Fruit fly (Drosophila melanogaster): ENCODE measurements around the gene Taf10.
A peak's percentile ranks its signal among the peaks of the same experiment; 100 is the strongest.

The Taf10 gene

DNA sequence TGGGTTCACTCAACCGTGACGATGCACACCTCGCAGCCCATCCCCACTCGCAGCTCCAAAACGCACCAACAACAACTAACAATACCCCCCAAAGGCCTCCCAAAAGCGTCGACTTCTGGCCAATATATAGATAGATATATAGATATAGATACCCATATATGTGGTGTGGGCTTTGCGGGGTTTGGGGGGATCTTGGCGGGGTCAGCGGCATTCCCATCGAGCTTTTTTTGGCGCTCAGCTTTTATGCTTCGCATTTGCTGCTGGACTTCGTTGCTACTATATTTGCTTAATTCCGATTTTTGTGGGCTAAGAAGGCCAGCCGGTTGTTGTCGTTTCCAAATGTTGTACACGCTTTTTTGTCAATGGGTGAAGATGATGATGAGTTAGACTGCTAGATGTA lies 40.3 kb upstream of the Taf10 start:
- no peak for TF ChIP-seq Crg-1 (GFP tag; optimal IDR thresholded peaks at IDR 0.05)
- TF ChIP-seq kay (GFP tag; ENCODE audit: borderline replicate concordance): no peak
- no peak for TF ChIP-seq cic (GFP tag; optimal IDR thresholded peaks at IDR 0.05)

DNA sequence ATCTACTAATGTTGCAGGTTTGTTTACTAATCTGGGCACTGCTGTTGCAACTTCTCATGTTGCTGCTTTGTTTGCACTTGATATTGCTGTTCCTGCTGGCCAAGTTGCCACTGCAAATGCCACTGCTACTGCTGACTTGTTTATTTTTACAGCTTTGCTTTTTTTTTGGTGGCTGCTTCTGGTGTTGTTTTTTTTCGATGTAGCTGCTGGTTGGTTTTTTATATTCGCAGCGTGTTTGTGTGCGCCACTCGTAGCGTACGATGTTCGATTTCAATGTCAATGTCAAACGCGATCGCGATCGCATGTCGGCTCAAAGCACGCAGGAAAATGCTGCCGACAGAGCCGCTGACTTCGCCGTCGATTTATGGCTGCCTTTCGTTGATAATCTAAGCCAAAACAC lies 39.9 kb upstream of the Taf10 start:
- no peak for TF ChIP-seq CG1620 (GFP tag; optimal IDR thresholded peaks at IDR 0.05)
- no peak for TF ChIP-seq Clk (GFP tag; optimal IDR thresholded peaks at IDR 0.05)
- no peak for TF ChIP-seq Hr96 (GFP tag; optimal IDR thresholded peaks at IDR 0.05)
- TF ChIP-seq CG14711 (tag; optimal IDR thresholded peaks at IDR 0.05): no peak
- TF ChIP-seq pad (GFP tag; optimal IDR thresholded peaks at IDR 0.05): no peak
- no peak for TF ChIP-seq kay (GFP tag; ENCODE audit: borderline replicate concordance)
- no peak for TF ChIP-seq cic (GFP tag; optimal IDR thresholded peaks at IDR 0.05)
- TF ChIP-seq ovo (GFP tag; optimal IDR thresholded peaks at IDR 0.05): no peak

DNA sequence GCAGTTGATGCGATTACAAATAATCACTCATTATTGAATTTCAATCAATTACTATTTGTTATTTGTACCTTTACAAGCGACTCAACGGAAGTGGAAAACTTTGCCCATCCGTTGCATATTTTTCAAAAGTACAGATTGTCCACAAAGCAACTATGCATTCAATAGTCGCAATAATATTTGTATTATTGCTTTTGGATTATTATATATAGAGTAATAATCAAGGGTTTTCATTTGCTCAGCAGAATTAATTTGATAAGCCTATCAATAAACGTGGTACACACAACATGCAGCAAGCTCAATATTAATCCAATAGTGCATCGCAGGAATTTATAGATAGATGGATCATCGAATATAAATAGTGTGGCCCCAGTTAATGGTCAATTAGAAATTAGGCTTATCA lies 39.1 kb upstream of the Taf10 start:
- TF ChIP-seq cic (GFP tag; optimal IDR thresholded peaks at IDR 0.05) (peak; percentile 80), CG14711 (tag; optimal IDR thresholded peaks at IDR 0.05) (peak; percentile 7), cnc (optimal IDR thresholded peaks at IDR 0.05) (no peak), kay (GFP tag; ENCODE audit: borderline replicate concordance) (peak; percentile 66), tj (GFP tag; optimal IDR thresholded peaks at IDR 0.05) (peak; percentile 62)

- TF ChIP-seq bab1 (GFP tag; optimal IDR thresholded peaks at IDR 0.05): peak; percentile 26
- no peak for TF ChIP-seq Clk (GFP tag; optimal IDR thresholded peaks at IDR 0.05)
- peak; percentile 42 for TF ChIP-seq CG7101 (tag; optimal IDR thresholded peaks at IDR 0.05)
- TF ChIP-seq kay (GFP tag; ENCODE audit: borderline replicate concordance): peak; percentile 9
- no peak for TF ChIP-seq CG5204 (GFP tag; optimal IDR thresholded peaks at IDR 0.05)
- TF ChIP-seq Mnt (GFP tag; optimal IDR thresholded peaks at IDR 0.05): peak; percentile 63
- TF ChIP-seq cic (GFP tag; optimal IDR thresholded peaks at IDR 0.05): peak; percentile 50
- TF ChIP-seq CG11617 (GFP tag; optimal IDR thresholded peaks at IDR 0.05): peak; percentile 14
- peak; percentile 72 for TF ChIP-seq CG33017 (tag; optimal IDR thresholded peaks at IDR 0.05)
- peak; percentile 75 for TF ChIP-seq tj (GFP tag; optimal IDR thresholded peaks at IDR 0.05)
- no peak for TF ChIP-seq toe (GFP tag; optimal IDR thresholded peaks at IDR 0.05)
- peak; percentile 44 for TF ChIP-seq CG7045 (GFP tag; optimal IDR thresholded peaks at IDR 0.05)
- no peak for TF ChIP-seq ovo (GFP tag; optimal IDR thresholded peaks at IDR 0.05)
- no peak for TF ChIP-seq cnc (optimal IDR thresholded peaks at IDR 0.05)
- TF ChIP-seq Hr96 (GFP tag; optimal IDR thresholded peaks at IDR 0.05): peak; percentile 9
- TF ChIP-seq CG1620 (GFP tag; optimal IDR thresholded peaks at IDR 0.05): no peak
- TF ChIP-seq pad (GFP tag; optimal IDR thresholded peaks at IDR 0.05): peak; percentile 12
- peak; percentile 5 for TF ChIP-seq Crg-1 (GFP tag; optimal IDR thresholded peaks at IDR 0.05)
- TF ChIP-seq CG12768 (GFP tag; optimal IDR thresholded peaks at IDR 0.05): peak; percentile 59
- TF ChIP-seq CG14711 (tag; optimal IDR thresholded peaks at IDR 0.05): peak; percentile 54
Observed at dm6 chr2L:2729882-2730281, 37.8 kb upstream of the Taf10 start.

dm6 chr2L:2730756-2731155 lies 36.9 kb upstream of the Taf10 start:
- TF ChIP-seq CG11617 (GFP tag; optimal IDR thresholded peaks at IDR 0.05) (no peak), Clk (GFP tag; optimal IDR thresholded peaks at IDR 0.05) (no peak), kay (GFP tag; ENCODE audit: borderline replicate concordance) (peak; percentile 73), bab1 (GFP tag; optimal IDR thresholded peaks at IDR 0.05) (no peak), toe (GFP tag; optimal IDR thresholded peaks at IDR 0.05) (no peak)

dm6 chr2L:2731370-2732138 lies 36.1 kb upstream of the Taf10 start:
- TF ChIP-seq ovo (GFP tag; optimal IDR thresholded peaks at IDR 0.05) (no peak), Crg-1 (GFP tag; optimal IDR thresholded peaks at IDR 0.05) (no peak), tj (GFP tag; optimal IDR thresholded peaks at IDR 0.05) (no peak), toe (GFP tag; optimal IDR thresholded peaks at IDR 0.05) (peak; percentile 47), CG5204 (GFP tag; optimal IDR thresholded peaks at IDR 0.05) (peak; percentile 43), CG33017 (tag; optimal IDR thresholded peaks at IDR 0.05) (peak; percentile 23), kay (GFP tag; ENCODE audit: borderline replicate concordance) (peak; percentile 59), bab1 (GFP tag; optimal IDR thresholded peaks at IDR 0.05) (no peak), CG1620 (GFP tag; optimal IDR thresholded peaks at IDR 0.05) (peak; percentile 17), Hr96 (GFP tag; optimal IDR thresholded peaks at IDR 0.05) (no peak), Clk (GFP tag; optimal IDR thresholded peaks at IDR 0.05) (no peak), Mnt (GFP tag; optimal IDR thresholded peaks at IDR 0.05) (no peak), CG11617 (GFP tag; optimal IDR thresholded peaks at IDR 0.05) (peak; percentile 45), CG14711 (tag; optimal IDR thresholded peaks at IDR 0.05) (peak; percentile 49), CG7101 (tag; optimal IDR thresholded peaks at IDR 0.05) (peak; percentile 54), CG7045 (GFP tag; optimal IDR thresholded peaks at IDR 0.05) (peak; percentile 43), cic (GFP tag; optimal IDR thresholded peaks at IDR 0.05) (no peak), cnc (optimal IDR thresholded peaks at IDR 0.05) (no peak), pad (GFP tag; optimal IDR thresholded peaks at IDR 0.05) (no peak), CG12768 (GFP tag; optimal IDR thresholded peaks at IDR 0.05) (no peak)

All from whole organism, adult.